Fruit fly (Drosophila melanogaster) S2 (cell line): ENCODE measurements around the gene LanB1.

ENCODE experiments used
- CG8478 ChIP-seq: fragments of >200 bp; optimal IDR thresholded peaks from 2 replicates; lab custom pipeline; 2018
- CTCF ChIP-seq, 2 experiments: fragments of >200 bp; optimal IDR thresholded peaks; 2 replicates each; lab custom pipeline; 2018

dm6 chr2L:7811249-7812002 is at the start of gene LanB1:
- TF ChIP-seq CTCF (optimal IDR thresholded peaks at IDR 0.05; lab: Kevin White, UChicago) (no peak), CG8478 (lab: Kevin White, UChicago) (no peak)
